Worm (Caenorhabditis elegans): Measurements from ENCODE around the gene uev-2.
A peak's percentile ranks its signal among the peaks of the same experiment; 100 is the strongest.

uev-2 gene

DNA sequence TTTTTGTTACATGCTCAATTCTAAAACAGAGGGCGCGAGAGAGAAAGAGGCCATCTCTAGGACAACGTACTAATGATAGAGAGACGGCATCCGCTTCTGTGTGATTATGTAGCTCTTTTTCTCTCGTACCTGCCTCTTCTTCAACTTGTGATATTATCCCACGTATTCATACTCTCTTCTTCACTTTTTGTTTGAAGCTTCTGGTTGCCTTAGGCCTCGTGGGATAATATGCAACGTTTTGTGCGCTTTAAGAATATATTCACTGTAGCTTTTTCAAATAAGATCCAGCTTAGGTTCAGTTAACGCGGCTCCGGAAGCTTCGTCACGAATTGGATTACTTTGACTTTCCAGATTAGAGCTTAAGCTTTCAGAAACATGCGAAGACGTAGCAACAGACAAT is at the start of gene uev-2, which contains the start of gene F56D2.8:
uev-2 (plus strand) TSS at position 360 of the 400 bp plus-strand sequence.
F56D2.8 (minus strand) TSS at position 101 of the 400 bp plus-strand sequence.
- TF ChIP-seq aptf-2 (GFP tag; conservative IDR thresholded peaks at IDR 0.05) (no peak), attf-3 (GFP tag; conservative IDR thresholded peaks at IDR 0.05) (no peak), rec-8 (tag; optimal IDR thresholded peaks at IDR 0.05) (no peak), tlf-1 (GFP tag; optimal IDR thresholded peaks at IDR 0.05) (no peak), Y53F4B.3 (GFP tag; IDR thresholded peaks at IDR 0.05) (no peak)

- TF ChIP-seq madf-8 (GFP tag; conservative IDR thresholded peaks at IDR 0.05): 0 out of 2 replicates have a peak, but pooled peaks have one; percentile 10
- no peak for TF ChIP-seq akir-1 (GFP tag; optimal IDR thresholded peaks at IDR 0.05)
- TF ChIP-seq madf-6 (GFP tag; IDR thresholded peaks at IDR 0.05): peak; percentile 79
- no peak for TF ChIP-seq lin-26 (GFP tag; IDR thresholded peaks at IDR 0.05)
- 0 out of 2 replicates have a peak, but pooled peaks have one; percentile 38 for TF ChIP-seq F33H1.4 (GFP tag; IDR thresholded peaks at IDR 0.05)
- peak; percentile 80 for TF ChIP-seq efl-1 (GFP tag; optimal IDR thresholded peaks at IDR 0.05)
- TF ChIP-seq F49E8.2 (tag; optimal IDR thresholded peaks at IDR 0.05; ENCODE audit: insufficient read depth): peak; percentile 67
- TF ChIP-seq xnd-1 (tag; optimal IDR thresholded peaks at IDR 0.05): peak; percentile 6
Observed at ce11 chrIII:5541777-5542176, 41.1 kb upstream of the uev-2 start.

ce11 chrIII:5543050-5543449 is 39.9 kb upstream of the uev-2 start, which contains the start of gene D1044.6:
D1044.6 (minus strand) TSS chrIII:5543177.
- TF ChIP-seq nhr-120 (GFP tag; IDR thresholded peaks at IDR 0.05) (no peak), nhr-80 (tag; optimal IDR thresholded peaks at IDR 0.05) (peak; percentile 8), F33H1.4 (GFP tag; IDR thresholded peaks at IDR 0.05) (peak; percentile 81), ceh-58 (GFP tag; IDR thresholded peaks at IDR 0.05) (no peak), unc-62 (GFP tag; optimal IDR thresholded peaks at IDR 0.05) (no peak), lsl-1 (GFP tag; optimal IDR thresholded peaks at IDR 0.05) (peak; percentile 79), snpc-1.3 (tag; optimal IDR thresholded peaks at IDR 0.05; ENCODE audit: insufficient read depth) (peak; percentile 2), xnd-1 (tag; optimal IDR thresholded peaks at IDR 0.05) (peak; percentile 71), madf-8 (GFP tag; conservative IDR thresholded peaks at IDR 0.05) (peak; percentile 49), madf-6 (GFP tag; IDR thresholded peaks at IDR 0.05) (peak; percentile 78)

ce11 chrIII:5543727-5544345 is 39.1 kb upstream of the uev-2 start, which contains the start of gene D1044.1:
D1044.1 (plus strand) TSS chrIII:5544295.
- no peak for TF ChIP-seq lir-1 (GFP tag; conservative IDR thresholded peaks at IDR 0.05)
- TF ChIP-seq nfyb-1 (GFP tag; IDR thresholded peaks at IDR 0.05): no peak
- peak; percentile 27 for TF ChIP-seq xnd-1 (tag; optimal IDR thresholded peaks at IDR 0.05)
- TF ChIP-seq tlf-1 (GFP tag; optimal IDR thresholded peaks at IDR 0.05): no peak
- no peak for TF ChIP-seq ztf-22 (GFP tag; optimal IDR thresholded peaks at IDR 0.05)
- TF ChIP-seq ceh-58 (GFP tag; IDR thresholded peaks at IDR 0.05): no peak
- no peak for TF ChIP-seq B0336.3 (GFP tag; IDR thresholded peaks at IDR 0.05)
- TF ChIP-seq nhr-27 (tag; optimal IDR thresholded peaks at IDR 0.05): no peak
- TF ChIP-seq lin-26 (GFP tag; IDR thresholded peaks at IDR 0.05): no peak
- TF ChIP-seq mel-28 (tag; optimal IDR thresholded peaks at IDR 0.05; ENCODE audit: borderline replicate concordance): no peak
- no peak for TF ChIP-seq F23B12.7 (tag; optimal IDR thresholded peaks at IDR 0.05; ENCODE audit: insufficient read depth)
- no peak for TF ChIP-seq lin-40 (tag; optimal IDR thresholded peaks at IDR 0.05)
- TF ChIP-seq lsl-1 (GFP tag; optimal IDR thresholded peaks at IDR 0.05): peak; percentile 87
- TF ChIP-seq Y53F4B.3 (GFP tag; IDR thresholded peaks at IDR 0.05): no peak
- TF ChIP-seq lag-1 (GFP tag; IDR thresholded peaks at IDR 0.05): no peak
- no peak for TF ChIP-seq K12H6.12 (tag; optimal IDR thresholded peaks at IDR 0.05)
- TF ChIP-seq madf-6 (GFP tag; IDR thresholded peaks at IDR 0.05): peak; percentile 77
- no peak for TF ChIP-seq B0019.2 (GFP tag; conservative IDR thresholded peaks at IDR 0.05)
- peak; percentile 44 for TF ChIP-seq madf-8 (GFP tag; conservative IDR thresholded peaks at IDR 0.05)
- TF ChIP-seq ceh-40 (GFP tag; IDR thresholded peaks at IDR 0.05): no peak
- TF ChIP-seq efl-1 (GFP tag; optimal IDR thresholded peaks at IDR 0.05): no peak
- TF ChIP-seq bed-2 (GFP tag; IDR thresholded peaks at IDR 0.05): no peak
- TF ChIP-seq B0035.1 (tag; optimal IDR thresholded peaks at IDR 0.05): no peak
- no peak for TF ChIP-seq nhr-80 (tag; optimal IDR thresholded peaks at IDR 0.05)
- no peak for TF ChIP-seq die-1 (tag; optimal IDR thresholded peaks at IDR 0.05)
- TF ChIP-seq gei-17 (GFP tag; optimal IDR thresholded peaks at IDR 0.05): no peak
- TF ChIP-seq atf-7 (tag; optimal IDR thresholded peaks at IDR 0.05): no peak
- TF ChIP-seq mcd-1 (GFP tag; IDR thresholded peaks at IDR 0.05): no peak
- no peak for TF ChIP-seq hrde-1 (tag; optimal IDR thresholded peaks at IDR 0.05; ENCODE audit: borderline replicate concordance)
- TF ChIP-seq F37B4.10 (GFP tag; IDR thresholded peaks at IDR 0.05): no peak
